Worm (Caenorhabditis elegans) whole organism, L1 larva: ENCODE results near the gene W03A5.6.

Experiments used
- C04F5.9 ChIP-seq: sonication (generic microtip); optimal IDR thresholded peaks from 2 replicates; lab custom pipeline; 2016; ENCODE audit warnings: missing genetic modification characterization, missing compliant biosample characterization
- Y116A8C.19 ChIP-seq: sonication (generic microtip); optimal IDR thresholded peaks from 2 replicates; lab custom pipeline; 2016; ENCODE audit warnings: missing compliant biosample characterization, missing genetic modification characterization, borderline replicate concordance
- aly-2 ChIP-seq: fragments of 150-350 bp; optimal IDR thresholded peaks from 2 replicates; lab custom pipeline; 2014; ENCODE audit warnings: missing biosample characterization, missing genetic modification characterization
- blmp-1 ChIP-seq: fragments of 150-350 bp; optimal IDR thresholded peaks from 2 replicates; lab custom pipeline; 2014; ENCODE audit warnings: missing biosample characterization, missing genetic modification characterization
- ceh-8 ChIP-seq: fragments of 200-800 bp; sonication (Bioruptor generic); optimal IDR thresholded peaks from 2 replicates; lab custom pipeline; 2018; ENCODE audit warnings: mild to moderate bottlenecking, missing genetic modification characterization, moderate library complexity, missing compliant biosample characterization
- ceh-82 ChIP-seq, 3 experiments: fragments of 150-350 bp in 1 of 3; sonication (generic microtip) in 2 of 3; optimal IDR thresholded peaks; 2 replicates each; lab custom pipeline; 2014 to 2017; ENCODE audit warnings: missing biosample characterization in 3 of 3, missing genetic modification characterization in 3 of 3
- ceh-90 ChIP-seq: sonication (generic microtip); optimal IDR thresholded peaks from 2 replicates; lab custom pipeline; 2016; ENCODE audit warnings: missing genetic modification characterization, missing compliant biosample characterization
- dsc-1 ChIP-seq: sonication (generic microtip); optimal IDR thresholded peaks from 2 replicates; lab custom pipeline; 2016; ENCODE audit warnings: mild to moderate bottlenecking, missing genetic modification characterization, missing compliant biosample characterization
- efl-1 ChIP-seq, 4 experiments: fragments of 150-350 bp; optimal IDR thresholded peaks in 3 of 4; peaks in 1 of 4; 1 replicate in 1 of 4; 2 replicates in 3 of 4; lab custom pipeline; 2014; ENCODE audit warnings: missing biosample characterization in 2 of 4, missing genetic modification characterization in 2 of 4, missing genetic modification reagents in 2 of 4
- egl-27 ChIP-seq, 2 experiments: fragments of 150-350 bp in 1 of 2; sonication (generic microtip); optimal IDR thresholded peaks; 3 replicates each; lab custom pipeline; 2017 to 2018; ENCODE audit warnings: missing biosample characterization in 2 of 2, missing genetic modification characterization in 2 of 2, missing genetic modification reagents in 2 of 2
- elt-2 ChIP-seq: sonication (generic microtip); optimal IDR thresholded peaks from 2 replicates; lab custom pipeline; 2016; ENCODE audit warnings: missing genetic modification characterization, mild to moderate bottlenecking, inconsistent platforms, missing compliant biosample characterization, missing genetic modification reagents
- elt-3 ChIP-seq, 6 experiments: fragments of 150-350 bp in 1 of 6; sonication (generic microtip); optimal IDR thresholded peaks; 2 replicates each; lab custom pipeline; 2017 to 2018; ENCODE audit warnings: missing biosample characterization in 6 of 6, missing genetic modification characterization in 6 of 6, inconsistent platforms in 1 of 6
- ets-5 ChIP-seq: fragments of 200-800 bp; sonication (Bioruptor generic); IDR thresholded peaks from 2 replicates; pipeline ENCODE4 v1.3.6; 2022; ENCODE audit warnings: missing genetic modification characterization, missing compliant biosample characterization
- fkh-4 ChIP-seq: sonication (generic microtip); optimal IDR thresholded peaks from 2 replicates; lab custom pipeline; 2016; ENCODE audit warnings: missing compliant biosample characterization, missing genetic modification characterization, borderline replicate concordance
- fkh-8 ChIP-seq: sonication (generic microtip); optimal IDR thresholded peaks from 2 replicates; lab custom pipeline; 2016; ENCODE audit warnings: mild to moderate bottlenecking, missing genetic modification characterization, missing compliant biosample characterization
- grh-1 ChIP-seq: fragments of 200-800 bp; sonication (Bioruptor generic); IDR thresholded peaks from 2 replicates; pipeline ENCODE4 v1.3.6; 2022; ENCODE audit warnings: missing genetic modification reagents, missing genetic modification characterization, missing compliant biosample characterization
- hpl-2 ChIP-seq: fragments of 150-350 bp; optimal IDR thresholded peaks from 2 replicates; lab custom pipeline; 2014; ENCODE audit warnings: missing biosample characterization, missing genetic modification reagents, missing genetic modification characterization
- isw-1 ChIP-seq: fragments of 200-800 bp; sonication (Bioruptor generic); IDR thresholded peaks from 2 replicates; pipeline ENCODE4 v1.3.6; 2022; ENCODE audit warnings: missing genetic modification characterization, missing compliant biosample characterization
- jun-1 ChIP-seq: fragments of 150-350 bp; optimal IDR thresholded peaks from 2 replicates; lab custom pipeline; 2014; ENCODE audit warnings: missing biosample characterization, missing genetic modification reagents, missing genetic modification characterization
- lin-13 ChIP-seq: fragments of 150-350 bp; optimal IDR thresholded peaks from 2 replicates; lab custom pipeline; 2014; ENCODE audit warnings: missing biosample characterization, missing genetic modification reagents, missing genetic modification characterization
- lin-14 ChIP-seq: fragments of 200-800 bp; sonication (Bioruptor generic); optimal IDR thresholded peaks from 2 replicates; lab custom pipeline; 2018; ENCODE audit warnings: mild to moderate bottlenecking, missing genetic modification characterization, moderate library complexity, missing compliant biosample characterization
- lin-15B ChIP-seq: fragments of 150-350 bp; sonication (generic microtip); optimal IDR thresholded peaks from 3 replicates; lab custom pipeline; 2014; ENCODE audit warnings: missing biosample characterization, missing genetic modification characterization
- lin-35 ChIP-seq, 2 experiments: fragments of 150-350 bp; optimal IDR thresholded peaks; 2 replicates each; lab custom pipeline; 2014; ENCODE audit warnings: missing biosample characterization in 2 of 2, missing genetic modification characterization in 2 of 2, missing genetic modification reagents in 2 of 2
- lir-3 ChIP-seq: sonication (generic microtip); optimal IDR thresholded peaks from 2 replicates; lab custom pipeline; 2016; ENCODE audit warnings: mild to moderate bottlenecking, missing genetic modification characterization, moderate library complexity, missing compliant biosample characterization; ENCODE audit not compliant: poor library complexity
- lsy-2 ChIP-seq, 2 experiments: fragments of 150-350 bp; optimal IDR thresholded peaks; 2 replicates each; lab custom pipeline; 2014; ENCODE audit warnings: missing biosample characterization in 2 of 2, missing genetic modification characterization in 2 of 2
- mdl-1 ChIP-seq, 2 experiments: fragments of 150-350 bp; optimal IDR thresholded peaks; 2 replicates each; lab custom pipeline; 2014 to 2017; ENCODE audit warnings: missing biosample characterization in 2 of 2, missing genetic modification characterization in 2 of 2, inconsistent platforms in 1 of 2
- mep-1 ChIP-seq: fragments of 150-350 bp; optimal IDR thresholded peaks from 2 replicates; lab custom pipeline; 2014; ENCODE audit warnings: missing biosample characterization, missing genetic modification characterization
- nhr-12 ChIP-seq: sonication (generic microtip); optimal IDR thresholded peaks from 2 replicates; lab custom pipeline; 2017; ENCODE audit warnings: missing biosample characterization, missing genetic modification characterization
- nhr-47 ChIP-seq: sonication (generic microtip); optimal IDR thresholded peaks from 2 replicates; lab custom pipeline; 2016; ENCODE audit warnings: mild to moderate bottlenecking, missing genetic modification characterization, moderate library complexity, missing compliant biosample characterization
- nhr-71 ChIP-seq: sonication (generic microtip); optimal IDR thresholded peaks from 2 replicates; lab custom pipeline; 2016; ENCODE audit warnings: mild to moderate bottlenecking, missing genetic modification characterization, moderate library complexity, missing compliant biosample characterization
- nhr-77 ChIP-seq: fragments of 150-350 bp; optimal IDR thresholded peaks from 2 replicates; lab custom pipeline; 2014; ENCODE audit warnings: missing biosample characterization, missing genetic modification characterization
- nhr-84 ChIP-seq: sonication (generic microtip); optimal IDR thresholded peaks from 2 replicates; lab custom pipeline; 2017; ENCODE audit warnings: missing biosample characterization, missing genetic modification characterization
- nhr-85 ChIP-seq: sonication (generic microtip); peaks from one replicate; lab custom pipeline; 2016; ENCODE audit warnings: missing genetic modification characterization, inconsistent platforms, missing compliant biosample characterization
- pax-3 ChIP-seq: fragments of 200-800 bp; sonication (Bioruptor generic); optimal IDR thresholded peaks from 2 replicates; lab custom pipeline; 2018; ENCODE audit warnings: mild to moderate bottlenecking, missing genetic modification characterization, moderate library complexity, missing compliant biosample characterization
- rnt-1 ChIP-seq: sonication (generic microtip); optimal IDR thresholded peaks from 2 replicates; lab custom pipeline; 2016; ENCODE audit warnings: mild to moderate bottlenecking, missing genetic modification characterization, moderate library complexity, missing compliant biosample characterization
- sptf-1 ChIP-seq: fragments of 150-350 bp; optimal IDR thresholded peaks from 2 replicates; lab custom pipeline; 2014; ENCODE audit warnings: missing biosample characterization, missing genetic modification characterization
- sup-37 ChIP-seq: fragments of 200-800 bp; sonication (Bioruptor generic); optimal IDR thresholded peaks from 2 replicates; lab custom pipeline; 2018; ENCODE audit warnings: mild to moderate bottlenecking, missing genetic modification characterization, missing compliant biosample characterization
- unc-30 ChIP-seq: sonication (generic microtip); optimal IDR thresholded peaks from 2 replicates; lab custom pipeline; 2017; ENCODE audit warnings: missing biosample characterization, missing genetic modification characterization
- unc-62 ChIP-seq: fragments of 150-350 bp; optimal IDR thresholded peaks from 2 replicates; lab custom pipeline; 2014; ENCODE audit warnings: missing biosample characterization, missing genetic modification reagents, missing genetic modification characterization
- unc-86 ChIP-seq: sonication (generic microtip); optimal IDR thresholded peaks from 2 replicates; lab custom pipeline; 2016; ENCODE audit warnings: missing genetic modification characterization, missing compliant biosample characterization
- zag-1 ChIP-seq: fragments of 150-350 bp; optimal IDR thresholded peaks from 2 replicates; lab custom pipeline; 2014; ENCODE audit warnings: missing biosample characterization, missing genetic modification characterization
- ztf-11 ChIP-seq, 2 experiments: sonication (generic microtip); optimal IDR thresholded peaks; 2 replicates each; lab custom pipeline; 2016 to 2017; ENCODE audit warnings: missing genetic modification characterization in 2 of 2, missing biosample characterization in 1 of 2, missing compliant biosample characterization in 1 of 2
- ztf-4 ChIP-seq: fragments of 150-350 bp; optimal IDR thresholded peaks from 2 replicates; lab custom pipeline; 2014; ENCODE audit warnings: missing biosample characterization, missing genetic modification characterization

Gene W03A5.6

DNA sequence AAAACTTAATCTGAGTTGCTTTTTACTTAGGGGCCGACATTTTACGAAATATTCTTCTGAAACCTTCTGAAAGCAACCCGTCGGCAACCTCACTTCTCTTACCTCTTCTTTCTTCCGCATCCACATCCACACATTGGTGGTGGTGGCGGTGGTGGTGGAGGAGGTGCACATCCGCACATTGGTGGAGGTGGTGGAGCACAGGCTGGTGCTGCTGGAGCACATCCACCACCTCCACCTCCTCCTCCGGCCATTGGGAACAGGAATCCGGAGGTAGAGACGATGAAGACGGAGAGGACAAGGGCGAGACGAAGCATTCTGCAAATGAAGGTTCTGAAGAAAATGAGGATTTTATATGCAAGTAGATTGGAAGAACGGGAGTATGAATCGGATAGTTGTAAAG lies 26.8 kb downstream of the W03A5.6 start, which contains the start of gene grl-22:
grl-22 (minus strand) TSS at position 332 of the 400 bp plus-strand sequence.
- no peak for TF ChIP-seq lsy-2 (tag; optimal IDR thresholded peaks at IDR 0.05; lab: Kevin White, UChicago)
- TF ChIP-seq efl-1 (optimal IDR thresholded peaks at IDR 0.05; lab: Kevin White, UChicago) = no peak
- peak in 1 of 2 experiments; percentile 39 for TF ChIP-seq efl-1 (GFP tag; optimal IDR thresholded peaks at IDR 0.05 in 1 of 2; lab: Kevin White, UChicago)

DNA sequence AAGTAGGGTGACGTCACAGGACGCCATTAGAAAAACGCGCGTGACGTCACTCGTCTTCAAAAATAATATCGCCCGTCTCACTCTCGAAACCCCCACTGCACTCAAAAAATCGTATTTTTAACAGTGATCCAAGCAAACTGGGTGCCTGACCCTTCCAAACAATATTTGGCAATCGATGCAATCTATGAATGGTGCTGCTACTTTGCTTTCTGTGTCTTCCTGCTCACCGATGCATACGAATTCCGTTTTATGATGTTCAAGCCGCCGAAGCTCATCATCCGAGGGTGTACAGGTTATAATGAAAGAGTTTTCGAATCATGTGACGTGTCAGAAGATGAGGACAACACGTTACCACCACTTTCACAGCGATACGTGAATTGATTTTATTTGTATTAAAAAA lies 32.9 kb downstream of the W03A5.6 start, which contains the start of gene W03A5.1:
W03A5.1 (plus strand) TSS at position 301 of the 400 bp plus-strand sequence.
- TF ChIP-seq blmp-1 (tag; lab: Kevin White, UChicago) (no peak), isw-1 (GFP tag; lab: Robert Waterston, UW) (no peak), sptf-1 (no peak), pax-3 (no peak), fkh-4 (tag; lab: Kevin White, UChicago) (no peak), elt-3 (tag; optimal IDR thresholded peaks at IDR 0.05; lab: Kevin White, UChicago) (no peak)

DNA sequence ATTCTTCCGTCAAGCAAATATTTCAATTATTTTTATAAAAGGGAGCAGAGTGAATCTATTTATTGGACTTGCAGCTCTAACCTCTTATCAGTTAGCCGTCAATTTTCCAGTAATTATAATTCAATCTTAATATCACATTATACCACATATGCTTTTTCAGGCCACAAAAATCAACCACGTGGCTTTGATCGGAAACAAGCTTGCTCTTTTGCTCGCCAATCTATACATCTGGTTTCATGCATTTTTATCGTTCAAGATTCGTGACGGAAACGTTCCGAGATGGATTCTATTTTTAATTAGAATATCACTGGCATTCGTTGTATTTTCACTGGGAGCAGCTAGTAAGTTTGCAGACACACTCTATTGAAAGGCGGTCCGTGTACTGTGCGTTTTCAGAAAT lies 33.4 kb downstream of the W03A5.6 start:
- TF ChIP-seq dsc-1 (tag; lab: Kevin White, UChicago) (peak; percentile 82), ceh-8 (GFP tag; lab: Kevin White, UChicago) (no peak)

DNA sequence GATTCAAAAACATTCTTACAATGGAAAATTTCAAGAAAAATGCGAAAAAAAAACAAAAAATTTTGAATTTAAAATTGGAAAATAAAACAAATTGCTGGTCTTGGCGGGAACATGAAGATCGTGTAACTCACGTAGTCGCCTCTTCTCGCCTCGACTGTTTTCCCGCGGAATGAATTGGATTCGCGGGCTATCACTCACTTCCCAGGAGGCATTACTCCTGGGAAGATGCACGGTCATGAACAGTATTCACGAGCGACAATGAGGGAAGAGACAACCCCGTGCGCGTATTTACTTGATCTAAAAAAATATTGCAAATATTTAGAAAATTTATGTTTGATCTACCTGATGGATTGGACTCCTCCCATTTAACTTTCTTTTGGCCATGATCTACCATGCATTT lies 34.1 kb downstream of the W03A5.6 start:
- TF ChIP-seq lin-13 = no peak
- TF ChIP-seq zag-1 (tag; lab: Kevin White, UChicago) = no peak
- no peak for TF ChIP-seq ceh-90 (tag; lab: Kevin White, UChicago)
- no peak for TF ChIP-seq grh-1 (GFP tag; lab: Robert Waterston, UW)
- no peak for TF ChIP-seq ceh-8 (GFP tag; lab: Kevin White, UChicago)
- no peak for TF ChIP-seq fkh-8
- no peak for TF ChIP-seq unc-86 (tag; lab: Kevin White, UChicago)
- no peak for TF ChIP-seq nhr-77 (tag; lab: Kevin White, UChicago)
- TF ChIP-seq mdl-1 (tag; optimal IDR thresholded peaks at IDR 0.05; lab: Kevin White, UChicago) = no peak
- TF ChIP-seq ztf-11 (tag; optimal IDR thresholded peaks at IDR 0.05; lab: Kevin White, UChicago) = no peak
- no peak for TF ChIP-seq Y116A8C.19 (tag; lab: Kevin White, UChicago)
- no peak for TF ChIP-seq nhr-84 (tag; lab: Kevin White, UChicago)
- TF ChIP-seq fkh-4 (tag; lab: Kevin White, UChicago) = no peak
- TF ChIP-seq C04F5.9 (tag; lab: Kevin White, UChicago) = no peak
- TF ChIP-seq ets-5 (GFP tag; lab: Robert Waterston, UW) = no peak
- TF ChIP-seq hpl-2 (GFP tag; lab: Kevin White, UChicago) = no peak
- no peak for TF ChIP-seq isw-1 (GFP tag; lab: Robert Waterston, UW)

DNA sequence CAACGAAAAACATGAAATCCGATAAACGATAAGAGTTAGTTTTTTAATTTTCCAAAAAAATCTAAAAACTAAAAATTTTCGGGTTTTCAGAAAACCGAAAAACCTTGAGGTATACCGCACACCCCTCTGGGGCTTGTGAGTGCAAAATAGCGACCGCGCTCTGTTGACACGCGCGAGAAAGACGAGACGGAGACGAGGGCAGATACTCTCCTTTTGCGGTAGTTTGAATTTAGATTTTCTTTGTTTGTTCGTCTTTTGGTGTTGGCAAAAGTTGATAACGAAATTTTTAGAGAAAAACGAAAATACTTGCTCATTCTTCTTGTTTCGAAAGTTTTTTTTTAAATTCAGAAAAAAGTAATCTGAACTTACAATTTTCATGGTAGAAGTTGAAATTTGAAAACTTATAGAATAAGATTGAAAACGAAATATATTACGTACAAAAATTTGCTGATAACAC lies 34.8 kb downstream of the W03A5.6 start, which contains the start of the genes W03A5.2 and Y32H12A.8:
W03A5.2 (plus strand) TSS at position 407 of the 457 bp plus-strand sequence.
Y32H12A.8 (minus strand) TSS at position 410 of the 457 bp plus-strand sequence.
- no peak for TF ChIP-seq pax-3
- no peak for TF ChIP-seq nhr-71
- peak; percentile 41 for TF ChIP-seq nhr-85 (tag; lab: Kevin White, UChicago)
- TF ChIP-seq egl-27 (tag; optimal IDR thresholded peaks at IDR 0.05; lab: Kevin White, UChicago) = no peak
- no peak for TF ChIP-seq fkh-8
- no peak for TF ChIP-seq nhr-12 (tag; lab: Kevin White, UChicago)
- no peak for TF ChIP-seq unc-62 (GFP tag; lab: Kevin White, UChicago)
- no peak for TF ChIP-seq aly-2
- TF ChIP-seq lin-35 (GFP tag; optimal IDR thresholded peaks at IDR 0.05; lab: Kevin White, UChicago) = peak; percentile 72 to 95
- TF ChIP-seq nhr-47 (tag; lab: Kevin White, UChicago) = no peak
- no peak for TF ChIP-seq jun-1
- peak; percentile 6; the same call in 1 of the 2 replicates for TF ChIP-seq isw-1 (GFP tag; lab: Robert Waterston, UW)
- no peak for TF ChIP-seq ztf-4 (tag; lab: Kevin White, UChicago)
- no peak for TF ChIP-seq unc-86 (tag; lab: Kevin White, UChicago)
- no peak for TF ChIP-seq dsc-1 (tag; lab: Kevin White, UChicago)
- TF ChIP-seq mep-1 = peak; percentile 11
- peak; percentile 55 for TF ChIP-seq lin-15B
- peak in 1 of 2 experiments; percentile 41 for TF ChIP-seq mdl-1 (tag; optimal IDR thresholded peaks at IDR 0.05; lab: Kevin White, UChicago)
- TF ChIP-seq elt-2 (tag; lab: Kevin White, UChicago) = no peak
- TF ChIP-seq lin-14 (GFP tag; lab: Kevin White, UChicago) = no peak
- TF ChIP-seq sup-37 (GFP tag; lab: Kevin White, UChicago) = no peak
- TF ChIP-seq lir-3 (tag; lab: Kevin White, UChicago) = no peak
- peak; percentile 28 for TF ChIP-seq rnt-1 (tag; lab: Kevin White, UChicago)
- TF ChIP-seq unc-30 (tag; lab: Kevin White, UChicago) = no peak
- TF ChIP-seq ceh-82 (tag; optimal IDR thresholded peaks at IDR 0.05; lab: Kevin White, UChicago) = no peak
